Worm (Caenorhabditis elegans): Measurements from ENCODE around the gene C28A5.2.

C28A5.2 gene

DNA sequence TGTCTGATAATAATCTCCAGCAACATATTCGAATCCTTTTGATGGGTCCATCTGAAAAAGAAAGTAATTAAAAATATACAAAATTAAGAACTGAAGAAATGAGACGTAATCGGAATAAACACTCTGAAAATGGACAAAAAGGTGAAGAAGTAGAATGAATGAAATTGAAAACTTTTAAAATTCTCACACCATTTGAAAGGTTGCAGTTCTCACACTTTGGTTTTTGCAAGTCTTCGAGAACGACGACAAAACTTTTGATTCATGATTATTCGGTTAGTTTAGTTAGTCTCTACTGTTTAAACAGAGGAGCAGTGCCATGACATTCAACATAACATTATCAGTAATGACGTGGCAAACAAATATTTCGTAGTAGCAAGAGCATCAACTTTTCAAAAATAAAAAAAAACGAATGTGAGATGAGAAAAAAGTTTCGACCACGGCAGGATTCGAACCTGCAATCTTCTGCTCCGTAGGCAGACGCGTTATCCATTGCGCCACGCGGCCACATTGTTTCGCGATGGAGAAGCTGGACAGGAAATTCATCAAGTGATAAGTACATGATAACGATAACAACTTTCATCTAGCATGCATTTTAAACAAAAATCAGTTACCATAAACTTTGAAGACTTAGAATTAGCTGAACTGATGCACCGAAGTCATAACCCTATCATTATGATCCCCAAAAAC, 10.7 kb upstream of the C28A5.2 start, which contains the start of gene ceh-43 (continued):
- no peak for TF ChIP-seq snpc-1.1 (tag; optimal IDR thresholded peaks at IDR 0.05; ENCODE audit: insufficient read depth)
- TF ChIP-seq T07F8.4 (tag; optimal IDR thresholded peaks at IDR 0.05) = no peak
- no peak for TF ChIP-seq let-607 (tag; optimal IDR thresholded peaks at IDR 0.05)
- TF ChIP-seq C17E4.6 (GFP tag; IDR thresholded peaks at IDR 0.05) = no peak
- peak; percentile 78 for TF ChIP-seq lin-26 (GFP tag; IDR thresholded peaks at IDR 0.05)
- TF ChIP-seq lin-35 (GFP tag; optimal IDR thresholded peaks at IDR 0.05) = no peak
- no peak for TF ChIP-seq fkh-3 (tag; optimal IDR thresholded peaks at IDR 0.05)
- no peak for TF ChIP-seq ceh-58 (GFP tag; IDR thresholded peaks at IDR 0.05)
- TF ChIP-seq Y67H2A.10 (GFP tag; conservative IDR thresholded peaks at IDR 0.05) = no peak
- TF ChIP-seq let-526 (GFP tag; IDR thresholded peaks at IDR 0.05) = no peak
- TF ChIP-seq lin-40 (tag; optimal IDR thresholded peaks at IDR 0.05) = no peak
- peak; percentile 38 for TF ChIP-seq snpc-3.4 (tag; optimal IDR thresholded peaks at IDR 0.05)
- TF ChIP-seq zfh-2 (GFP tag; conservative IDR thresholded peaks at IDR 0.05) = no peak
- TF ChIP-seq rec-8 (tag; optimal IDR thresholded peaks at IDR 0.05) = peak in 1 of 2 experiments; percentile 11
- no peak for TF ChIP-seq snpc-1.3 (tag; optimal IDR thresholded peaks at IDR 0.05; ENCODE audit: insufficient read depth)
- no peak for TF ChIP-seq unc-130 (GFP tag; optimal IDR thresholded peaks at IDR 0.05)
- TF ChIP-seq ztf-26 (tag; optimal IDR thresholded peaks at IDR 0.05) = no peak
- no peak for TF ChIP-seq ceh-40 (GFP tag; IDR thresholded peaks at IDR 0.05)
- no peak for TF ChIP-seq efl-1 (GFP tag; optimal IDR thresholded peaks at IDR 0.05)
- TF ChIP-seq atf-7 (tag; optimal IDR thresholded peaks at IDR 0.05) = no peak
- TF ChIP-seq ZK185.1 (tag; optimal IDR thresholded peaks at IDR 0.05; ENCODE audit: poor library complexity, severe bottlenecking) = peak; percentile 20
- TF ChIP-seq xnd-1 (tag; optimal IDR thresholded peaks at IDR 0.05) = no peak
- TF ChIP-seq mel-28 (tag; optimal IDR thresholded peaks at IDR 0.05; ENCODE audit: borderline replicate concordance) = no peak
- TF ChIP-seq cebp-2 (GFP tag; IDR thresholded peaks at IDR 0.05) = no peak
- TF ChIP-seq nhr-179 (tag; optimal IDR thresholded peaks at IDR 0.05) = no peak
- no peak for TF ChIP-seq Y79H2A.3 (GFP tag; conservative IDR thresholded peaks at IDR 0.05)
- 0 out of 2 replicates have a peak, but pooled peaks have one; percentile 38 for TF ChIP-seq ztf-28 (GFP tag; IDR thresholded peaks at IDR 0.05)
- no peak for TF ChIP-seq F10E7.11 (tag; optimal IDR thresholded peaks at IDR 0.05)
- no peak for TF ChIP-seq K12H6.12 (tag; optimal IDR thresholded peaks at IDR 0.05)
- peak; percentile 11 for TF ChIP-seq nhr-90 (tag; optimal IDR thresholded peaks at IDR 0.05)
- TF ChIP-seq hmg-20 (GFP tag; IDR thresholded peaks at IDR 0.05) = no peak
- TF ChIP-seq gei-17 (GFP tag; optimal IDR thresholded peaks at IDR 0.05) = no peak
- no peak for TF ChIP-seq sea-2 (GFP tag; IDR thresholded peaks at IDR 0.05)
- no peak for TF ChIP-seq dpff-1 (tag; optimal IDR thresholded peaks at IDR 0.05)
- TF ChIP-seq Y53F4B.3 (GFP tag; IDR thresholded peaks at IDR 0.05) = no peak
- no peak for TF ChIP-seq pha-4 (tag; optimal IDR thresholded peaks at IDR 0.05)
- no peak for TF ChIP-seq B0035.1 (tag; optimal IDR thresholded peaks at IDR 0.05)
- TF ChIP-seq dox-1 (GFP tag; IDR thresholded peaks at IDR 0.05) = no peak
- no peak for TF ChIP-seq ztf-3 (GFP tag; optimal IDR thresholded peaks at IDR 0.05)
- TF ChIP-seq mes-4 (tag; optimal IDR thresholded peaks at IDR 0.05) = no peak
- no peak for TF ChIP-seq lsy-27 (tag; optimal IDR thresholded peaks at IDR 0.05; ENCODE audit: borderline replicate concordance, insufficient read depth)
- no peak for TF ChIP-seq C06A6.2 (GFP tag; conservative IDR thresholded peaks at IDR 0.05)
- TF ChIP-seq Y95B8A.8 (GFP tag; IDR thresholded peaks at IDR 0.05) = no peak
- TF ChIP-seq attf-6 (GFP tag; IDR thresholded peaks at IDR 0.05) = no peak
- TF ChIP-seq ekl-4 (GFP tag; IDR thresholded peaks at IDR 0.05) = no peak
- peak; percentile 35 for TF ChIP-seq die-1 (tag; optimal IDR thresholded peaks at IDR 0.05)
- TF ChIP-seq madf-8 (GFP tag; conservative IDR thresholded peaks at IDR 0.05) = no peak
